Worm (Caenorhabditis elegans): Measurements from ENCODE around the gene acbp-4.

acbp-4 gene

DNA sequence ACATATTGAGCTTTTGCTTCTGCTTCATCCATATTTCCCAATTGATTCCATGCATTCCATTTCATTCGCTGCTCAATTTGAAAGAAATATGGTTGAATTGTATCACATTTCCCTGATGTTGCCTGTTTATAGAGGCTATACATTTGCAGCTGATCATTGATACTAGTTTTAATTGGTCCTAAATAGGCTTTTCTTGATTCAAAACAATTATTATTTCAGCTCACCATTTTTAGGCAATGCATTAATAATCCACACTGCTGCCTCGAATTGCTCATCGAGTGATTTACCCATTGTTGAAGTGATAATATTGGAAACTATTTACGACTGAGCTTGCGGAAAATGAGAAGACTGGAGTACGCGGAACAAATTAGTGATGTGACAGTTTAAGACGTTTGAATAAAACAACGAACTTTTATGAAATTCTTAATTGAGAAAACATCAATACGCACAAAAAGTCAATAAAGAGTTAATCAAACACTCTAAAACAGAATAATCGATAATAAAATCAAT, at the start of gene acbp-4:
acbp-4 (minus strand) TSS at position 510 of the 510 bp plus-strand sequence.
- TF ChIP-seq unc-55 (GFP tag; optimal IDR thresholded peaks at IDR 0.05) (no peak), sma-3 (GFP tag; optimal IDR thresholded peaks at IDR 0.05) (no peak), sma-9 (GFP tag; optimal IDR thresholded peaks at IDR 0.05) (no peak), sma-9 (tag; optimal IDR thresholded peaks at IDR 0.05) (no peak), dmd-4 (tag; optimal IDR thresholded peaks at IDR 0.05) (no peak), ZK546.5 (tag; optimal IDR thresholded peaks at IDR 0.05) (no peak), nhr-237 (tag; optimal IDR thresholded peaks at IDR 0.05) (no peak), crh-2 (tag; optimal IDR thresholded peaks at IDR 0.05) (no peak), lin-13 (GFP tag; optimal IDR thresholded peaks at IDR 0.05) (no peak), nhr-25 (tag; optimal IDR thresholded peaks at IDR 0.05) (no peak), lin-11 (tag; optimal IDR thresholded peaks at IDR 0.05) (no peak), ztf-4 (tag; optimal IDR thresholded peaks at IDR 0.05) (no peak), R02D3.7 (tag; optimal IDR thresholded peaks at IDR 0.05) (no peak), nhr-77 (tag; optimal IDR thresholded peaks at IDR 0.05) (no peak), lin-39 (tag; optimal IDR thresholded peaks at IDR 0.05) (no peak), aly-2 (tag; optimal IDR thresholded peaks at IDR 0.05) (no peak), nhr-21 (tag; optimal IDR thresholded peaks at IDR 0.05) (no peak)

DNA sequence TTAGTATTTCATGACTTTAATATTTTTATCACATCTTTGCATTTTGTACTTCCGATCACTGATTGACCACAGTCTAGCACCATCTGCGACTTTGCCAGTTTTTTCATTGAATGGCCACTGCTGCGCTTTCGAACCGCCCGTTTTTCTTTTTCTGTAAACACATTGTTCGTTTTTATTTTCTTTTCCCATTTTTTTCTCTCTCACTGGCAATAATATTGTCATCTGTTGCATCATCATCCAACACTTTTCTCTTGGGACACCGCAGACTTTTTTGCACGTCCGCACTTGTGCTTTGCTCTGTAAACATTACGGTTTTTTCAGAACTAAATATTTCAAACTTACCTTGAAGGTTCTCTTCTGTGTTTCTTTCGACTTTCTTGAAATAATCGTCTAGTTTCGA, 49.7 kb upstream of the acbp-4 start:
- TF ChIP-seq skn-1 (tag; optimal IDR thresholded peaks at IDR 0.05) (no peak), nhr-129 (tag; optimal IDR thresholded peaks at IDR 0.05) (peak; percentile 96)

DNA sequence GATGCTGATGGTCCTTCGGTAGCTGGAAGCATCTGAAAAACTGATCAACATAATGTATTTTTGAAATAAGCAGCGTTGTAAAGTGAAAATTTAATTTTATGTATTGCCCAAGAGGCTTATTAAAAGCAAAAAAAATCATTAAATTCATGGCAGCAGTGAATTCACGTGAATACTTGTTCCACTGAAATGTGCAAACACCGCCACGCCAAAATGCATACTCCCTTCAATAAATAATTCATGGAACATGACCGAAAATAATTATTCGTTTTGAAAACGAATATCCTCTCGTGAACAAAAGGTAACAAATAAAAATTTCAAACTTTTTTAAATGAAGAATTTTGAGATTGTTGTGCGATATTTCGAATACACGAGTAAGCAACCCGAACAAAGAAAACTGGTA, 48.4 kb upstream of the acbp-4 start, which contains the start of gene F08F8.10:
F08F8.10 (minus strand) TSS at position 38 of the 400 bp plus-strand sequence.
- TF ChIP-seq lsy-2 (tag; optimal IDR thresholded peaks at IDR 0.05) (peak in 1 of 2 experiments; percentile 62), peb-1 (tag; optimal IDR thresholded peaks at IDR 0.05) (no peak), lin-39 (tag; optimal IDR thresholded peaks at IDR 0.05) (no peak), fos-1 (tag; optimal IDR thresholded peaks at IDR 0.05) (no peak), C34F6.9 (tag; optimal IDR thresholded peaks at IDR 0.05) (peak; percentile 83), egl-27 (tag; optimal IDR thresholded peaks at IDR 0.05) (no peak), elt-1 (tag; optimal IDR thresholded peaks at IDR 0.05) (no peak), nhr-25 (tag; optimal IDR thresholded peaks at IDR 0.05) (peak; percentile 38), nhr-23 (tag; optimal IDR thresholded peaks at IDR 0.05) (no peak), nhr-11 (tag; optimal IDR thresholded peaks at IDR 0.05) (no peak), unc-55 (GFP tag; optimal IDR thresholded peaks at IDR 0.05) (peak; percentile 57), lin-11 (tag; optimal IDR thresholded peaks at IDR 0.05) (no peak), snpc-4 (tag; optimal IDR thresholded peaks at IDR 0.05) (no peak), ztf-4 (tag; optimal IDR thresholded peaks at IDR 0.05) (no peak), ztf-1 (GFP tag; conservative IDR thresholded peaks at IDR 0.05) (no peak), nhr-21 (tag; optimal IDR thresholded peaks at IDR 0.05) (no peak), blmp-1 (tag; optimal IDR thresholded peaks at IDR 0.05; ENCODE audit: insufficient read depth) (no peak), nhr-129 (tag; optimal IDR thresholded peaks at IDR 0.05) (peak; percentile 45), sem-4 (tag; optimal IDR thresholded peaks at IDR 0.05) (no peak), skn-1 (tag; optimal IDR thresholded peaks at IDR 0.05) (no peak), nhr-6 (tag; optimal IDR thresholded peaks at IDR 0.05) (no peak), zag-1 (tag; optimal IDR thresholded peaks at IDR 0.05) (no peak), ama-1 (optimal IDR thresholded peaks at IDR 0.05) (no peak), sma-9 (GFP tag; optimal IDR thresholded peaks at IDR 0.05) (peak; percentile 46), sma-9 (tag; optimal IDR thresholded peaks at IDR 0.05) (no peak), crh-2 (tag; optimal IDR thresholded peaks at IDR 0.05) (peak; percentile 44), F13H6.1 (tag; optimal IDR thresholded peaks at IDR 0.05) (peak; percentile 0), nhr-77 (tag; optimal IDR thresholded peaks at IDR 0.05) (no peak), nhr-10 (tag; optimal IDR thresholded peaks at IDR 0.05) (no peak), elt-3 (tag; optimal IDR thresholded peaks at IDR 0.05) (no peak), alr-1 (tag; optimal IDR thresholded peaks at IDR 0.05) (no peak)

DNA sequence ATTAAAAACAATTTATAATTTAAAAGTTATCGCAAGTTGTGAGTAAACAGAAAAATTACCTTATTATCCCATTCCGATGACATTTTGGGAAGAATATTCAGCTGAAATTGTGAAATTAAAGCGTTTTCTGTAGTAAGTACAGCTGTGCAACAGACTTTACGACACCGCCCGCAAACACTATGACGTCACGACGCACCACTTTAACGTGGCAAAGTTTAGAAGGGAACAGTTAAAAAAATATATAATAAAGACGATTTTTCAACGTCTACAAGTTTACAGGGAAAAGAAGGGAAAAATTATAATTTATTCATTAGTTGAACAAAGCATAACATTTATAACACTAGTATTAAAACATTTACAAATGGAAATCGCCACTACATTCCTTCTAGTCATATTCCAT, 45.0 kb upstream of the acbp-4 start, which contains the start of gene F08F8.9:
F08F8.9 (minus strand) TSS at position 101 of the 400 bp plus-strand sequence.
- no peak for TF ChIP-seq F13H6.1 (tag; optimal IDR thresholded peaks at IDR 0.05)
- TF ChIP-seq crh-2 (tag; optimal IDR thresholded peaks at IDR 0.05): peak; percentile 8

All from whole organism, L2 larva.